Fruit fly (Drosophila melanogaster) whole organism, embryonic: Measurements from ENCODE around the gene CG43054.

Experiments
- Aef1 ChIP-seq: fragments of 200-800 bp; sonication (Bioruptor generic); IDR thresholded peaks from 3 replicates; pipeline ENCODE4 v1.3.6; 2022; ENCODE audit warnings: missing biosample characterization, missing genetic modification characterization
- CG11456 ChIP-seq: fragments of 200-800 bp; sonication (Bioruptor generic); IDR thresholded peaks from 3 replicates; pipeline ENCODE4 v1.3.6; 2022; ENCODE audit warnings: missing biosample characterization, missing genetic modification characterization
- CG13296 ChIP-seq: fragments of 200-800 bp; sonication (Bioruptor generic); optimal IDR thresholded peaks from 3 replicates; lab custom pipeline; 2018; ENCODE audit warnings: missing biosample characterization, mild to moderate bottlenecking, missing genetic modification characterization
- CG13424 ChIP-seq: fragments of 200-800 bp; sonication (Bioruptor generic); optimal IDR thresholded peaks from 2 replicates; lab custom pipeline; 2019; ENCODE audit warnings: missing biosample characterization, mild to moderate bottlenecking, missing genetic modification characterization, moderate library complexity
- CG17802 ChIP-seq: fragments of 200-800 bp; sonication (Bioruptor generic); optimal IDR thresholded peaks from 2 replicates; lab custom pipeline; 2018; ENCODE audit warnings: missing biosample characterization, mild to moderate bottlenecking, missing genetic modification characterization, moderate library complexity
- CG2116 ChIP-seq: fragments of 200-800 bp; sonication (Bioruptor generic); optimal IDR thresholded peaks from 3 replicates; lab custom pipeline; 2018; ENCODE audit warnings: missing biosample characterization, mild to moderate bottlenecking, missing genetic modification characterization
- CG30403 ChIP-seq: fragments of 200-800 bp; sonication (Bioruptor generic); optimal IDR thresholded peaks from 3 replicates; lab custom pipeline; 2016; ENCODE audit warnings: missing biosample characterization, missing genetic modification characterization
- CG3163 ChIP-seq: fragments of 200-800 bp; sonication (Bioruptor generic); optimal IDR thresholded peaks from 3 replicates; lab custom pipeline; 2016; ENCODE audit warnings: missing biosample characterization, missing genetic modification characterization
- CG5953 ChIP-seq: fragments of 200-800 bp; sonication (Bioruptor generic); IDR thresholded peaks from 2 replicates; pipeline ENCODE4 v1.3.6; 2022; ENCODE audit warnings: missing biosample characterization, missing genetic modification characterization
- CG8478 ChIP-seq: fragments of >200 bp; optimal IDR thresholded peaks from 2 replicates; lab custom pipeline; 2018
- CTCF ChIP-seq: fragments of 200-800 bp; sonication (Bioruptor generic); optimal IDR thresholded peaks from 2 replicates; lab custom pipeline; 2017; ENCODE audit warnings: missing biosample characterization, mild to moderate bottlenecking, missing genetic modification characterization, moderate library complexity
- Dek ChIP-seq: fragments of 200-800 bp; sonication (Bioruptor generic); optimal IDR thresholded peaks from 3 replicates; lab custom pipeline; 2019; ENCODE audit warnings: missing biosample characterization, mild to moderate bottlenecking, missing genetic modification characterization, moderate library complexity
- Ets65A ChIP-seq: fragments of 200-800 bp; sonication (Bioruptor generic); peaks from one replicate; lab custom pipeline; 2016; ENCODE audit warnings: missing biosample characterization, missing genetic modification characterization
- Hmr ChIP-seq: fragments of 200-800 bp; sonication (Bioruptor generic); optimal IDR thresholded peaks from 3 replicates; lab custom pipeline; 2017; ENCODE audit warnings: mild to moderate bottlenecking, missing biosample characterization, missing genetic modification reagents, missing genetic modification characterization
- Hmx ChIP-seq: fragments of 200-800 bp; sonication (Bioruptor generic); optimal IDR thresholded peaks from 2 replicates; lab custom pipeline; 2016; ENCODE audit warnings: missing biosample characterization, missing genetic modification characterization
- Hr39 ChIP-seq: fragments of >200 bp; optimal IDR thresholded peaks from 2 replicates; lab custom pipeline; 2017
- Hr51 ChIP-seq, 2 experiments: fragments of 200-800 bp; sonication (Bioruptor generic); optimal IDR thresholded peaks; 2 replicates in 1 of 2; 3 replicates in 1 of 2; lab custom pipeline; 2016 to 2018; ENCODE audit warnings: missing biosample characterization in 2 of 2, missing genetic modification characterization in 2 of 2, mild to moderate bottlenecking in 1 of 2, moderate library complexity in 1 of 2
- Mad ChIP-seq: fragments of 200-800 bp; sonication (Bioruptor generic); optimal IDR thresholded peaks from 2 replicates; lab custom pipeline; 2016; ENCODE audit warnings: missing biosample characterization, missing genetic modification characterization
- Meics ChIP-seq: fragments of 200-800 bp; sonication (Bioruptor generic); optimal IDR thresholded peaks from 2 replicates; lab custom pipeline; 2017; ENCODE audit warnings: missing biosample characterization, mild to moderate bottlenecking, missing genetic modification characterization
- Opbp ChIP-seq: fragments of 200-800 bp; sonication (Bioruptor generic); IDR thresholded peaks from 3 replicates; pipeline ENCODE4 v1.3.6; 2022; ENCODE audit warnings: missing biosample characterization, missing genetic modification characterization; ENCODE audit not compliant: partially characterized antibody
- Side ChIP-seq: fragments of 200-800 bp; sonication (Bioruptor generic); optimal IDR thresholded peaks from 2 replicates; lab custom pipeline; 2016; ENCODE audit warnings: missing biosample characterization, missing genetic modification characterization
- Six4 ChIP-seq: fragments of 200-800 bp; sonication (Bioruptor generic); optimal IDR thresholded peaks from 2 replicates; lab custom pipeline; 2016; ENCODE audit warnings: missing biosample characterization, missing genetic modification characterization
- Sox102F ChIP-seq: fragments of 200-800 bp; sonication (Bioruptor generic); optimal IDR thresholded peaks from 2 replicates; lab custom pipeline; 2018; ENCODE audit warnings: missing biosample characterization, mild to moderate bottlenecking, missing genetic modification characterization, moderate library complexity
- Trl ChIP-seq, 3 experiments: fragments of >200 bp in 2 of 3; fragments of 200-800 bp in 1 of 3; sonication (Bioruptor generic) in 1 of 3; optimal IDR thresholded peaks; 2 replicates in 1 of 3; 3 replicates in 2 of 3; lab custom pipeline; 2016 to 2017; ENCODE audit warnings: missing biosample characterization in 1 of 3, missing genetic modification characterization in 1 of 3
- Xrp1 ChIP-seq: fragments of 200-800 bp; sonication (Bioruptor generic); IDR thresholded peaks from 2 replicates; pipeline ENCODE4 v1.3.6; 2022; ENCODE audit warnings: missing biosample characterization, missing genetic modification characterization
- corto ChIP-seq: fragments of 200-800 bp; sonication (Bioruptor generic); optimal IDR thresholded peaks from 2 replicates; lab custom pipeline; 2016; ENCODE audit warnings: missing biosample characterization, mild to moderate bottlenecking, missing genetic modification characterization, moderate library complexity
- disco-r ChIP-seq: fragments of 200-800 bp; sonication (Bioruptor generic); optimal IDR thresholded peaks from 2 replicates; lab custom pipeline; 2016; ENCODE audit warnings: missing biosample characterization, missing genetic modification characterization
- dmrt99B ChIP-seq: fragments of 200-800 bp; sonication (Bioruptor generic); optimal IDR thresholded peaks from 2 replicates; lab custom pipeline; 2018; ENCODE audit warnings: missing biosample characterization, mild to moderate bottlenecking, missing genetic modification characterization, moderate library complexity
- eyg ChIP-seq: fragments of 200-800 bp; sonication (Bioruptor generic); optimal IDR thresholded peaks from 3 replicates; lab custom pipeline; 2016; ENCODE audit warnings: missing biosample characterization, missing genetic modification characterization
- gem ChIP-seq: fragments of 200-800 bp; sonication (Bioruptor generic); optimal IDR thresholded peaks from 2 replicates; lab custom pipeline; 2019; ENCODE audit warnings: missing biosample characterization, mild to moderate bottlenecking, missing genetic modification characterization, moderate library complexity
- hb ChIP-seq: fragments of 200-800 bp; sonication (Bioruptor generic); IDR thresholded peaks from 3 replicates; pipeline ENCODE4 v1.3.6; 2022; ENCODE audit warnings: missing biosample characterization, missing genetic modification characterization; ENCODE audit not compliant: partially characterized antibody
- luna ChIP-seq: fragments of 200-800 bp; sonication (Bioruptor generic); optimal IDR thresholded peaks from 2 replicates; lab custom pipeline; 2016; ENCODE audit warnings: missing biosample characterization, missing genetic modification characterization
- onecut ChIP-seq: fragments of 200-800 bp; sonication (Bioruptor generic); IDR thresholded peaks from 2 replicates; pipeline ENCODE4 v1.3.6; 2022; ENCODE audit warnings: missing biosample characterization, missing genetic modification characterization
- psq ChIP-seq: fragments of 200-800 bp; sonication (Bioruptor generic); optimal IDR thresholded peaks from 2 replicates; lab custom pipeline; 2017; ENCODE audit warnings: missing biosample characterization, missing genetic modification characterization
- tll ChIP-seq, 2 experiments: fragments of 200-800 bp in 1 of 2; fragments of >200 bp in 1 of 2; sonication (Bioruptor generic) in 1 of 2; optimal IDR thresholded peaks; 2 replicates each; lab custom pipeline; 2017 to 2019; ENCODE audit warnings: missing biosample characterization in 2 of 2, missing genetic modification characterization in 2 of 2, mild to moderate bottlenecking in 1 of 2, moderate library complexity in 1 of 2

Gene CG43054

dm6 chr2L:17615471-17615870 lies 12.2 kb upstream of the CG43054 start (continued):
- TF ChIP-seq gem (tag; lab: Kevin White, UChicago) (peak; percentile 44), Dek (no peak), Six4 (no peak), tll (GFP tag; optimal IDR thresholded peaks at IDR 0.05; lab: Kevin White, UChicago) (no peak), Xrp1 (GFP tag; lab: Robert Waterston, UW) (0 out of 2 replicates have a peak, but pooled peaks have one; percentile 35), CG17802 (tag; lab: Kevin White, UChicago) (no peak), Hr39 (lab: Kevin White, UChicago) (no peak), Meics (GFP tag; lab: Kevin White, UChicago) (peak; percentile 17), Hmr (GFP tag; lab: Kevin White, UChicago) (peak; percentile 44), CG13424 (tag; lab: Kevin White, UChicago) (peak; percentile 34), Hr51 (GFP tag; optimal IDR thresholded peaks at IDR 0.05; lab: Kevin White, UChicago) (peak in 1 of 2 experiments; percentile 40), Aef1 (GFP tag; lab: Robert Waterston, UW) (no peak), Sox102F (GFP tag; lab: Kevin White, UChicago) (peak; percentile 13), corto (GFP tag; lab: Kevin White, UChicago) (no peak), CG2116 (no peak), CG5953 (no peak), Side (no peak), CG13296 (GFP tag; lab: Kevin White, UChicago) (no peak), CG11456 (GFP tag; lab: Robert Waterston, UW) (no peak), onecut (GFP tag; lab: Robert Waterston, UW) (0 out of 2 replicates have a peak, but pooled peaks have one; percentile 12), CG30403 (GFP tag; lab: Kevin White, UChicago) (peak; percentile 6), Opbp (GFP tag; lab: Robert Waterston, UW) (no peak), Hmx (no peak), CG8478 (lab: Kevin White, UChicago) (no peak), dmrt99B (tag; lab: Kevin White, UChicago) (peak; percentile 46), luna (no peak)

- TF ChIP-seq CG3163 (GFP tag; lab: Kevin White, UChicago) (peak; percentile 89), Trl (optimal IDR thresholded peaks at IDR 0.05; lab: Kevin White, UChicago) (peak; percentile 63 to 74), Trl (GFP tag; optimal IDR thresholded peaks at IDR 0.05; lab: Kevin White, UChicago) (no peak), eyg (no peak), disco-r (GFP tag; lab: Kevin White, UChicago) (no peak), hb (GFP tag; lab: Robert Waterston, UW) (no peak)
These were observed 6.5 kb upstream of the CG43054 start for dm6 chr2L:17621194-17621593.

- TF ChIP-seq Trl (optimal IDR thresholded peaks at IDR 0.05; lab: Kevin White, UChicago), result no peak
- no peak for TF ChIP-seq Trl (GFP tag; optimal IDR thresholded peaks at IDR 0.05; lab: Kevin White, UChicago)
- TF ChIP-seq Ets65A (GFP tag; lab: Kevin White, UChicago), result peak; percentile 91
- TF ChIP-seq, all 482 proteins: peak for 1
These were observed 1.7 kb upstream of the CG43054 start, which contains the start of gene CG15147 for dm6 chr2L:17625992-17626391. TSS of gene CG15147 (minus strand) at chr2L:17626381.

- TF ChIP-seq CTCF (GFP tag; lab: Kevin White, UChicago), result peak; percentile 77
- TF ChIP-seq psq (GFP tag; lab: Kevin White, UChicago), result no peak
These were observed 23.2 kb downstream of the CG43054 start for dm6 chr2L:17650812-17651211.

dm6 chr2L:17671222-17671621 lies 43.6 kb downstream of the CG43054 start:
- TF ChIP-seq Mad (GFP tag; lab: Kevin White, UChicago) (no peak), Ets65A (GFP tag; lab: Kevin White, UChicago) (peak; percentile 90)
